Fruit fly (Drosophila melanogaster) whole organism, embryonic: ENCODE results near the gene iav.
A peak's percentile ranks its signal among the peaks of the same experiment; 100 is the strongest.

Source experiments
- Ada2b ChIP-seq: fragments of 200-800 bp; sonication (Bioruptor generic); IDR thresholded peaks from 2 replicates; pipeline ENCODE4 v1.3.6; 2022; ENCODE audit warnings: missing biosample characterization, missing genetic modification characterization
- Bgb ChIP-seq: fragments of 200-800 bp; sonication (Bioruptor generic); IDR thresholded peaks from 2 replicates; pipeline ENCODE4 v1.3.6; 2022; ENCODE audit warnings: missing biosample characterization, missing genetic modification characterization; ENCODE audit not compliant: partially characterized antibody
- Bteb2 ChIP-seq: fragments of 200-800 bp; sonication (Bioruptor generic); optimal IDR thresholded peaks from 2 replicates; lab custom pipeline; 2016; ENCODE audit warnings: missing biosample characterization, missing genetic modification characterization
- CG13894 ChIP-seq: fragments of 200-800 bp; sonication (Bioruptor generic); optimal IDR thresholded peaks from 3 replicates; lab custom pipeline; 2018; ENCODE audit warnings: missing biosample characterization, mild to moderate bottlenecking, missing genetic modification characterization, moderate library complexity
- CG15696 ChIP-seq: fragments of 200-800 bp; sonication (Bioruptor generic); optimal IDR thresholded peaks from 2 replicates; lab custom pipeline; 2019; ENCODE audit warnings: missing biosample characterization, mild to moderate bottlenecking, missing genetic modification characterization, moderate library complexity
- CG1647 ChIP-seq: fragments of 200-800 bp; sonication (Bioruptor generic); optimal IDR thresholded peaks from 3 replicates; lab custom pipeline; 2016; ENCODE audit warnings: missing biosample characterization, missing genetic modification characterization
- CG1792 ChIP-seq: fragments of 200-800 bp; sonication (Bioruptor generic); optimal IDR thresholded peaks from 2 replicates; lab custom pipeline; 2016; ENCODE audit warnings: missing biosample characterization, missing genetic modification characterization
- CG18764 ChIP-seq: fragments of 200-800 bp; sonication (Bioruptor generic); optimal IDR thresholded peaks from 3 replicates; lab custom pipeline; 2016; ENCODE audit warnings: missing biosample characterization, missing genetic modification characterization
- CG32767 ChIP-seq: fragments of 200-800 bp; sonication (Bioruptor generic); IDR thresholded peaks from 2 replicates; pipeline ENCODE4 v1.3.6; 2022; ENCODE audit warnings: missing biosample characterization, missing genetic modification characterization
- CG3281 ChIP-seq: fragments of 200-800 bp; sonication (Bioruptor generic); optimal IDR thresholded peaks from 3 replicates; lab custom pipeline; 2017; ENCODE audit warnings: missing biosample characterization, mild to moderate bottlenecking, missing genetic modification characterization
- CG33213 ChIP-seq: fragments of 200-800 bp; sonication (Bioruptor generic); optimal IDR thresholded peaks from 3 replicates; lab custom pipeline; 2016; ENCODE audit warnings: missing biosample characterization, missing genetic modification characterization
- CG34224 ChIP-seq: fragments of 200-800 bp; sonication (Bioruptor generic); IDR thresholded peaks from 3 replicates; pipeline ENCODE4 v1.3.6; 2022; ENCODE audit warnings: missing biosample characterization, missing genetic modification characterization; ENCODE audit not compliant: partially characterized antibody
- CG3995 ChIP-seq: fragments of 200-800 bp; sonication (Bioruptor generic); optimal IDR thresholded peaks from 3 replicates; lab custom pipeline; 2016; ENCODE audit warnings: missing biosample characterization, missing genetic modification characterization
- CG4282 ChIP-seq: fragments of 200-800 bp; sonication (Bioruptor generic); optimal IDR thresholded peaks from 2 replicates; lab custom pipeline; 2016; ENCODE audit warnings: missing biosample characterization, missing genetic modification characterization
- CG4360 ChIP-seq: fragments of 200-800 bp; sonication (Bioruptor generic); IDR thresholded peaks from 2 replicates; pipeline ENCODE4 v1.3.6; 2022; ENCODE audit warnings: missing biosample characterization, missing genetic modification characterization
- CG7839 ChIP-seq: fragments of 200-800 bp; sonication (Bioruptor generic); optimal IDR thresholded peaks from 3 replicates; lab custom pipeline; 2018; ENCODE audit warnings: missing biosample characterization, mild to moderate bottlenecking, missing genetic modification characterization, moderate library complexity
- CG7987 ChIP-seq: fragments of 200-800 bp; sonication (Bioruptor generic); optimal IDR thresholded peaks from 2 replicates; lab custom pipeline; 2018; ENCODE audit warnings: missing biosample characterization, mild to moderate bottlenecking, missing genetic modification characterization, moderate library complexity
- CG9215 ChIP-seq: fragments of 200-800 bp; sonication (Bioruptor generic); IDR thresholded peaks from 2 replicates; pipeline ENCODE4 v1.3.6; 2022; ENCODE audit warnings: missing biosample characterization, missing genetic modification characterization
- Camta ChIP-seq: fragments of 200-800 bp; sonication (Bioruptor generic); optimal IDR thresholded peaks from 2 replicates; lab custom pipeline; 2016; ENCODE audit warnings: missing biosample characterization, missing genetic modification characterization
- E2f1 ChIP-seq: fragments of 200-800 bp; sonication (Bioruptor generic); IDR thresholded peaks from 2 replicates; pipeline ENCODE4 v1.3.6; 2022; ENCODE audit warnings: missing biosample characterization, missing genetic modification characterization
- H15 ChIP-seq: fragments of 200-800 bp; sonication (Bioruptor generic); IDR thresholded peaks from 3 replicates; pipeline ENCODE4 v1.3.6; 2022; ENCODE audit warnings: missing biosample characterization, missing genetic modification characterization
- Jarid2 ChIP-seq: fragments of 200-800 bp; sonication (Bioruptor generic); optimal IDR thresholded peaks from 3 replicates; lab custom pipeline; 2017; ENCODE audit warnings: mild to moderate bottlenecking, missing biosample characterization, missing genetic modification reagents, missing genetic modification characterization
- Nf-YC ChIP-seq: fragments of 200-800 bp; optimal IDR thresholded peaks from 3 replicates; lab custom pipeline; 2019; ENCODE audit warnings: missing biosample characterization, mild to moderate bottlenecking, missing genetic modification characterization, moderate library complexity
- Sry-δ ChIP-seq: fragments of 200-800 bp; sonication (Bioruptor generic); optimal IDR thresholded peaks from 2 replicates; lab custom pipeline; 2016; ENCODE audit warnings: missing biosample characterization, missing genetic modification characterization
- TFAM ChIP-seq: fragments of 200-800 bp; sonication (Bioruptor generic); optimal IDR thresholded peaks from 2 replicates; lab custom pipeline; 2017; ENCODE audit warnings: missing biosample characterization, missing genetic modification characterization, inconsistent platforms
- ab ChIP-seq: fragments of 200-800 bp; sonication (Bioruptor generic); optimal IDR thresholded peaks from 2 replicates; lab custom pipeline; 2016; ENCODE audit warnings: missing biosample characterization, missing genetic modification characterization
- amos ChIP-seq: fragments of 200-800 bp; sonication (Bioruptor generic); IDR thresholded peaks from 2 replicates; pipeline ENCODE4 v1.3.6; 2022; ENCODE audit warnings: missing biosample characterization, missing genetic modification characterization; ENCODE audit not compliant: partially characterized antibody
- bbx ChIP-seq: fragments of 200-800 bp; sonication (Bioruptor generic); IDR thresholded peaks from 2 replicates; pipeline ENCODE4 v1.3.6; 2022; ENCODE audit warnings: missing biosample characterization, missing genetic modification characterization; ENCODE audit not compliant: partially characterized antibody
- bigmax ChIP-seq: fragments of 200-800 bp; sonication (Bioruptor generic); optimal IDR thresholded peaks from 2 replicates; lab custom pipeline; 2018; ENCODE audit warnings: missing biosample characterization, mild to moderate bottlenecking, missing genetic modification characterization
- bowl ChIP-seq: fragments of 200-800 bp; sonication (Bioruptor generic); IDR thresholded peaks from 2 replicates; pipeline ENCODE4 v1.3.6; 2022; ENCODE audit warnings: missing biosample characterization, missing genetic modification characterization
- chn ChIP-seq: fragments of 200-800 bp; sonication (Bioruptor generic); optimal IDR thresholded peaks from 2 replicates; lab custom pipeline; 2016; ENCODE audit warnings: missing biosample characterization, missing genetic modification characterization
- danr ChIP-seq: fragments of 200-800 bp; sonication (Bioruptor generic); IDR thresholded peaks from 2 replicates; pipeline ENCODE4 v1.3.6; 2022; ENCODE audit warnings: missing biosample characterization, missing genetic modification characterization
- dm ChIP-seq: fragments of 200-800 bp; sonication (Bioruptor generic); optimal IDR thresholded peaks from 3 replicates; lab custom pipeline; 2016; ENCODE audit warnings: missing biosample characterization, missing genetic modification characterization
- ems ChIP-seq: fragments of 200-800 bp; sonication (Bioruptor generic); optimal IDR thresholded peaks from 3 replicates; lab custom pipeline; 2016; ENCODE audit warnings: missing biosample characterization, missing genetic modification characterization
- grn ChIP-seq: fragments of 200-800 bp; sonication (Bioruptor generic); optimal IDR thresholded peaks from 3 replicates; lab custom pipeline; 2017; ENCODE audit warnings: missing biosample characterization, missing genetic modification characterization
- inv ChIP-seq: fragments of 200-800 bp; sonication (Bioruptor generic); IDR thresholded peaks from 2 replicates; pipeline ENCODE4 v1.3.6; 2022; ENCODE audit warnings: missing biosample characterization, missing genetic modification characterization; ENCODE audit not compliant: partially characterized antibody
- jing ChIP-seq: fragments of 200-800 bp; sonication (Bioruptor generic); optimal IDR thresholded peaks from 2 replicates; lab custom pipeline; 2018; ENCODE audit warnings: missing biosample characterization, mild to moderate bottlenecking, missing genetic modification characterization
- jumu ChIP-seq: fragments of 200-800 bp; sonication (Bioruptor generic); optimal IDR thresholded peaks from 3 replicates; lab custom pipeline; 2016; ENCODE audit warnings: missing biosample characterization, missing genetic modification characterization
- maf-S ChIP-seq: fragments of 200-800 bp; sonication (Bioruptor generic); optimal IDR thresholded peaks from 2 replicates; lab custom pipeline; 2016; ENCODE audit warnings: missing biosample characterization, missing genetic modification characterization
- mirr ChIP-seq: fragments of 200-800 bp; sonication (Bioruptor generic); optimal IDR thresholded peaks from 3 replicates; lab custom pipeline; 2018; ENCODE audit warnings: missing biosample characterization, mild to moderate bottlenecking, missing genetic modification characterization
- nau ChIP-seq: fragments of 200-800 bp; sonication (Bioruptor generic); optimal IDR thresholded peaks from 3 replicates; lab custom pipeline; 2017; ENCODE audit warnings: missing biosample characterization, mild to moderate bottlenecking, missing genetic modification characterization, missing genetic modification reagents
- nerfin-2 ChIP-seq: fragments of 200-800 bp; sonication (Bioruptor generic); IDR thresholded peaks from 2 replicates; pipeline ENCODE4 v1.3.6; 2022; ENCODE audit warnings: missing biosample characterization, missing genetic modification characterization; ENCODE audit not compliant: partially characterized antibody
- nmo ChIP-seq: fragments of 200-800 bp; sonication (Bioruptor generic); optimal IDR thresholded peaks from 2 replicates; lab custom pipeline; 2018; ENCODE audit warnings: missing biosample characterization, mild to moderate bottlenecking, missing genetic modification characterization, moderate library complexity
- oc ChIP-seq: fragments of 200-800 bp; sonication (Bioruptor generic); optimal IDR thresholded peaks from 2 replicates; lab custom pipeline; 2018; ENCODE audit warnings: missing biosample characterization, mild to moderate bottlenecking, missing genetic modification characterization, moderate library complexity
- odd ChIP-seq: fragments of 200-800 bp; sonication (Bioruptor generic); optimal IDR thresholded peaks from 2 replicates; lab custom pipeline; 2017; ENCODE audit warnings: missing biosample characterization, mild to moderate bottlenecking, missing genetic modification characterization
- otp ChIP-seq: fragments of 200-800 bp; sonication (Bioruptor generic); IDR thresholded peaks from 3 replicates; pipeline ENCODE4, ENCODE4 v1.3.6; 2022; ENCODE audit warnings: missing biosample characterization, missing genetic modification characterization
- ro ChIP-seq: fragments of 200-800 bp; sonication (Bioruptor generic); IDR thresholded peaks from 2 replicates; pipeline ENCODE4 v1.3.6; 2022; ENCODE audit warnings: missing biosample characterization, missing genetic modification characterization
- sc ChIP-seq, 3 experiments: fragments of >200 bp in 2 of 3; fragments of 200-800 bp in 1 of 3; sonication (Bioruptor generic) in 1 of 3; optimal IDR thresholded peaks; 2 replicates in 2 of 3; 3 replicates in 1 of 3; lab custom pipeline; 2017; ENCODE audit warnings: mild to moderate bottlenecking in 1 of 3, missing biosample characterization in 1 of 3, missing genetic modification characterization in 1 of 3, missing genetic modification reagents in 1 of 3
- stwl ChIP-seq: fragments of 200-800 bp; sonication (Bioruptor generic); optimal IDR thresholded peaks from 3 replicates; lab custom pipeline; 2018; ENCODE audit warnings: missing biosample characterization, mild to moderate bottlenecking, missing genetic modification characterization, moderate library complexity
- zen ChIP-seq: fragments of 200-800 bp; sonication (Bioruptor generic); optimal IDR thresholded peaks from 3 replicates; lab custom pipeline; 2018; ENCODE audit warnings: missing biosample characterization, mild to moderate bottlenecking, missing genetic modification characterization, moderate library complexity

Gene iav

dm6 chrX:6794190-6794589 lies 19.6 kb upstream of the iav start (continued):
- TF ChIP-seq dm (GFP tag; lab: Kevin White, UChicago), result peak; percentile 79
- TF ChIP-seq Jarid2 (GFP tag; lab: Kevin White, UChicago), result peak; percentile 51
- TF ChIP-seq CG7987, result peak; percentile 20
- peak; percentile 79 for TF ChIP-seq ab (GFP tag; lab: Kevin White, UChicago)
- TF ChIP-seq stwl (tag; lab: Kevin White, UChicago), result no peak
- peak; percentile 79 for TF ChIP-seq nmo (GFP tag; lab: Kevin White, UChicago)
- peak; percentile 92 for TF ChIP-seq otp (GFP tag; lab: Robert Waterston, UW)
- TF ChIP-seq jing (GFP tag; lab: Kevin White, UChicago), result peak; percentile 80
- peak; percentile 78 for TF ChIP-seq E2f1 (GFP tag; lab: Robert Waterston, UW)
- TF ChIP-seq inv, result no peak
- no peak for TF ChIP-seq amos (GFP tag; lab: Robert Waterston, UW)
- TF ChIP-seq nau (GFP tag; lab: Kevin White, UChicago), result peak; percentile 67
- TF ChIP-seq Ada2b (GFP tag; lab: Robert Waterston, UW), result peak; percentile 88
- no peak for TF ChIP-seq TFAM
- peak; percentile 83 for TF ChIP-seq CG3281 (GFP tag; lab: Kevin White, UChicago)
- TF ChIP-seq CG1792 (GFP tag; lab: Kevin White, UChicago), result peak; percentile 67
- peak; percentile 89 for TF ChIP-seq CG7839 (tag; lab: Kevin White, UChicago)
- TF ChIP-seq CG32767 (GFP tag; lab: Robert Waterston, UW), result peak; percentile 49; the same call in 1 of the 2 replicates
- peak; percentile 68 for TF ChIP-seq ro (GFP tag; lab: Robert Waterston, UW)
- peak; percentile 57 for TF ChIP-seq mirr (GFP tag; lab: Kevin White, UChicago)
- TF ChIP-seq CG4360 (GFP tag; lab: Robert Waterston, UW), result peak; percentile 58; the same call in 1 of the 2 replicates
- TF ChIP-seq Camta (GFP tag; lab: Kevin White, UChicago), result peak; percentile 74
- peak; percentile 7 for TF ChIP-seq Nf-YC (tag; lab: Kevin White, UChicago)
- peak; percentile 57 for TF ChIP-seq CG3995 (GFP tag; lab: Kevin White, UChicago)
- peak; percentile 50 for TF ChIP-seq CG4282 (GFP tag; lab: Kevin White, UChicago)
- TF ChIP-seq CG15696, result peak; percentile 26
- TF ChIP-seq CG1647, result peak; percentile 78
- peak; percentile 79 for TF ChIP-seq chn (GFP tag; lab: Kevin White, UChicago)
- peak; percentile 40 for TF ChIP-seq Sry-δ (GFP tag; lab: Kevin White, UChicago)
- peak; percentile 50 for TF ChIP-seq jumu (GFP tag; lab: Kevin White, UChicago)
- peak; percentile 57 for TF ChIP-seq oc
- TF ChIP-seq Bgb (GFP tag; lab: Robert Waterston, UW), result no peak
- TF ChIP-seq odd, result peak; percentile 73
- TF ChIP-seq zen, result peak; percentile 62
- no peak for TF ChIP-seq CG34224
- TF ChIP-seq CG9215 (GFP tag; lab: Robert Waterston, UW), result peak; percentile 65
- TF ChIP-seq bbx (GFP tag; lab: Robert Waterston, UW), result no peak
- TF ChIP-seq ems (GFP tag; lab: Kevin White, UChicago), result peak; percentile 82
- TF ChIP-seq CG18764 (GFP tag; lab: Kevin White, UChicago), result peak; percentile 60
- TF ChIP-seq bowl (GFP tag; lab: Robert Waterston, UW), result peak; percentile 66; the same call in 1 of the 2 replicates
- no peak for TF ChIP-seq sc (optimal IDR thresholded peaks at IDR 0.05; lab: Kevin White, UChicago)
- peak; percentile 27 for TF ChIP-seq sc (GFP tag; optimal IDR thresholded peaks at IDR 0.05; lab: Kevin White, UChicago)
- peak; percentile 70 for TF ChIP-seq H15 (GFP tag; lab: Robert Waterston, UW)
- peak; percentile 77 for TF ChIP-seq Bteb2 (GFP tag; lab: Kevin White, UChicago)
- peak; percentile 31 for TF ChIP-seq CG13894
- no peak for TF ChIP-seq nerfin-2 (GFP tag; lab: Robert Waterston, UW)
- TF ChIP-seq grn, result no peak
- TF ChIP-seq CG33213 (GFP tag; lab: Kevin White, UChicago), result peak; percentile 82
- TF ChIP-seq maf-S (GFP tag; lab: Kevin White, UChicago), result peak; percentile 76
- TF ChIP-seq danr, result peak; percentile 66
- no peak for TF ChIP-seq bigmax (GFP tag; lab: Kevin White, UChicago)
